Worm (Caenorhabditis elegans): ENCODE data around the gene Y73C8B.5.

DNA sequence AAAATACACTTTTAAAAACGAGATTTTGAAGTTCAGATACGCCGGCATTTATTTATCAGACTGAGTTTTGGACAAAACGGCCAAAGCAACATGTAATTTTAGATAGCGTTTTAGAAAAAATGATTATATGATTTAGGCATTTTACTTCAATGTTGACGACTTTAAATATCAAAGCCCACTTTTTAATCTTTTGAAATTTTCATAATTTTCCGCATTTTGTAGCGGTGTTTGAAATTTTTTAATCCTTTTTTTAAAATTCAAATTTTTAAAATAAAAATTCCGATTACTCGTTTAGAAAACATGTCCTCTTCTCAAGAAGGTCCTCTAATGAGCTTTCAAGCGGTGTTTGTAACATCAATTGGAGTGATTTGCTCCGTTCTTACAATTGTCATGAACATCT, 27.2 kb upstream of the Y73C8B.5 start, which contains the start of gene srbc-6:
- TF ChIP-seq him-1 (tag; optimal IDR thresholded peaks at IDR 0.05) (no peak), dao-5 (tag; optimal IDR thresholded peaks at IDR 0.05) (no peak), W03F9.2 (tag; optimal IDR thresholded peaks at IDR 0.05) (no peak)
